Worm (Caenorhabditis elegans): Measurements from ENCODE around the gene R09D1.14.

R09D1.14 gene

DNA sequence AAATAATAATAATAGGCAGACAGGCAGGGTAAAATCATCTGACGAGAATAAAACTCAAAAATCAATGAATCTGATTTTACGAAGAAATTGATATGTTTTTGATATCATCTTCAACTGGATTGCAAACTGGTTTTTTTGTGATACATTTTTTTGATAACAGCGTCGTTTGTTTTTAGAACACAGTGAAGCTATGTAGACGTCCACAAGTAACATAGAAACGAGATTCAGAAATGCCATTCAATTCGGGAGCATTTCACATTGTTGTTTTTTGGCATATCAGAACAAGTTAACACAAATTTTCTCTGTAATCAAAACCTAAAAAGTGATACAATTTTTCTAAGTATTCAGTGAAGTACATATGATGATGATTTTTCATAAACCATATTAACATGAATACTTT is 21.1 kb downstream of the R09D1.14 start, which contains the start of gene chil-13:
chil-13 (minus strand) TSS at position 101 of the 400 bp plus-strand sequence.
- TF ChIP-seq tab-1 (GFP tag; IDR thresholded peaks at IDR 0.05) = no peak
- TF ChIP-seq med-1 (GFP tag; optimal IDR thresholded peaks at IDR 0.05; ENCODE audit: insufficient read depth) = no peak
- TF ChIP-seq T22C8.4 (GFP tag; IDR thresholded peaks at IDR 0.05) = no peak
- TF ChIP-seq ztf-23 (GFP tag; IDR thresholded peaks at IDR 0.05) = no peak
- no peak for TF ChIP-seq flt-1 (GFP tag; IDR thresholded peaks at IDR 0.05)
- no peak for TF ChIP-seq ref-1 (GFP tag; conservative IDR thresholded peaks at IDR 0.05)
- no peak for TF ChIP-seq klf-2 (GFP tag; conservative IDR thresholded peaks at IDR 0.05)

DNA sequence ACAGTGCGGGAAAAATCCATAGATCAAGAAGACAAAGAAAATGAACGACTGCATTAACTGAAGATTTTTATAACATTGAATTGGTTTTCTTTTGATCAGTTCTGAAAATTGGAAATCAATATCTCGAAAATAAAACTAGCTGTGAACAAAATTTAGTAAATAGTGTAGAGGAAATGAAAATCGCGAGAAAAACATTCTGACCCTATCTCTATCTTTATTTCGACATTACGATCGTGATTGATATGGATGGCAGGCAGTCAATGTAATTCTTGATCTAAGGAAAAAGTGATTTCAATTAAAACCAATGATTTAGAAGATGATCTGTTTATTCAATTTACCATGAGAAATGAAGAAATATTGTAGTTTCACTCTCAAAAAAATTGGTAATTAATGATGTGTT is 23.4 kb downstream of the R09D1.14 start, which contains the start of gene kin-16:
kin-16 (minus strand) TSS at position 101 of the 400 bp plus-strand sequence.
- TF ChIP-seq klf-2 (GFP tag; conservative IDR thresholded peaks at IDR 0.05) (no peak), tab-1 (GFP tag; IDR thresholded peaks at IDR 0.05) (no peak), med-1 (GFP tag; optimal IDR thresholded peaks at IDR 0.05; ENCODE audit: insufficient read depth) (no peak), cog-1 (tag; optimal IDR thresholded peaks at IDR 0.05) (no peak), ztf-29 (GFP tag; IDR thresholded peaks at IDR 0.05) (no peak), T22C8.4 (GFP tag; IDR thresholded peaks at IDR 0.05) (no peak), ztf-23 (GFP tag; IDR thresholded peaks at IDR 0.05) (no peak), flt-1 (GFP tag; IDR thresholded peaks at IDR 0.05) (no peak), ref-1 (GFP tag; conservative IDR thresholded peaks at IDR 0.05) (no peak)

DNA sequence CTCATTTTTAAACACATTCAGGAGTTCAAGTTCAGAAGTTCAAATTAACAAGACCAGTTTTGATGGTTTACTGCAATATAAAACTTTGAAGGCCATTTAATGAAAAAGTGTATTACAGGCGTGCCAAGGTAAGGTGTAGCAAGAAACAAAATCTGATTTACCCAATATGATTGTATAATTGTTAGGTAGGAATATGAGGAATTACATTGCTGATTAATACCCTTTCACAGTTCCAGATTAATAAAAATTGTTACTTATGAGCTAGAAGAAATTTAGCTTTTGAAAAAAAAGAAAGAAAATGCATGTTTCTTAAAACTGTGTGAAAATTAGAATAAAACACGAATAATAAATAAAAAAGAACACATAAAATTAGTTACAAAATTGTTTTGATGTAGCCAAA is 25.8 kb downstream of the R09D1.14 start, which contains the start of gene kin-15:
kin-15 (minus strand) TSS at position 101 of the 400 bp plus-strand sequence.
- TF ChIP-seq ztf-29 (GFP tag; IDR thresholded peaks at IDR 0.05) (no peak), ztf-23 (GFP tag; IDR thresholded peaks at IDR 0.05) (no peak), tab-1 (GFP tag; IDR thresholded peaks at IDR 0.05) (no peak), klf-2 (GFP tag; conservative IDR thresholded peaks at IDR 0.05) (no peak), ref-1 (GFP tag; conservative IDR thresholded peaks at IDR 0.05) (no peak), flt-1 (GFP tag; IDR thresholded peaks at IDR 0.05) (no peak), med-1 (GFP tag; optimal IDR thresholded peaks at IDR 0.05; ENCODE audit: insufficient read depth) (no peak), cog-1 (tag; optimal IDR thresholded peaks at IDR 0.05) (no peak), T22C8.4 (GFP tag; IDR thresholded peaks at IDR 0.05) (no peak)

DNA sequence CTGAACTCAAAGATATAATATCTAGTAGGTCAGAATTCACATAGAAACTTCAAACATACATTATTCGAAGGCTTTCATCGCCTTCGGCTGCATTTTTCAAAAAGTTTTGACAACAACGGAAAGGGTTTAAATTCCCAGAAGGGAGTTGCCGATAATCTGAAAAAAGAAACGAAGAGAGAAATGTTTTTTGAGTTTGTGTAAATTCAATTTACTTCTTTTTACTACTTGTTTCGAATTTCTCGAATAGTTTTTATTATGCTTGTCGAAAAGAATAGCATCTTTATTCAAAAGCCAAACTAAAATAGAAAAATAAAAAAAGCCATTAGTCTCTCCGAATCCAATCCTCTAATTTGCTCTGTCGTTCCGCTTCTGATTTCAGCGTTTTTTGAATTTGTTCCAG is 28.2 kb downstream of the R09D1.14 start:
- TF ChIP-seq ztf-23 (GFP tag; IDR thresholded peaks at IDR 0.05) = no peak
- TF ChIP-seq ztf-29 (GFP tag; IDR thresholded peaks at IDR 0.05) = no peak
- no peak for TF ChIP-seq med-1 (GFP tag; optimal IDR thresholded peaks at IDR 0.05; ENCODE audit: insufficient read depth)
- TF ChIP-seq ref-1 (GFP tag; conservative IDR thresholded peaks at IDR 0.05) = no peak
- TF ChIP-seq T22C8.4 (GFP tag; IDR thresholded peaks at IDR 0.05) = no peak
- TF ChIP-seq flt-1 (GFP tag; IDR thresholded peaks at IDR 0.05) = no peak

DNA sequence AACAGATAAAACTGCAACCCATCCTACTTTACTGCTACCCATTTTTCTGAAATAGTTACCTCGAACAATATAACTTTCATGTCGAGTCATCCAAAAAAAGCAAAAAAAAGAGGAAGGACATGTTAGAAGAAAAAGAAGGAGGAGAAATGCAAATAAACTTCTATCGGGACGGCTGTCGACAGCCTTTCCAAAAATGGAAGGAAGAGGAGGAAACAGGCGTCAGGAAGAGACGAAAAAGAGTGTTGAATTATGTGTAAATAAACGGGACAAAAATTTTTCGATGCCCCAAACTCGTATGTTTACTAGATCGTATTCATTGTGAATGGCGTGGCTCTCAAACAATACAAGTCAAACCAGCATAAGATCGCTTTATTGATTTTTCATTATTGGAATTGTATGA is 31.7 kb downstream of the R09D1.14 start, which contains the start of gene M176.5:
M176.5 (minus strand) TSS at position 101 of the 400 bp plus-strand sequence.
- TF ChIP-seq med-1 (GFP tag; optimal IDR thresholded peaks at IDR 0.05; ENCODE audit: insufficient read depth) (no peak), ztf-29 (GFP tag; IDR thresholded peaks at IDR 0.05) (no peak), ztf-23 (GFP tag; IDR thresholded peaks at IDR 0.05) (no peak), ref-1 (GFP tag; conservative IDR thresholded peaks at IDR 0.05) (no peak), cog-1 (tag; optimal IDR thresholded peaks at IDR 0.05) (no peak), klf-2 (GFP tag; conservative IDR thresholded peaks at IDR 0.05) (no peak), flt-1 (GFP tag; IDR thresholded peaks at IDR 0.05) (no peak), T22C8.4 (GFP tag; IDR thresholded peaks at IDR 0.05) (no peak), tab-1 (GFP tag; IDR thresholded peaks at IDR 0.05) (no peak)

DNA sequence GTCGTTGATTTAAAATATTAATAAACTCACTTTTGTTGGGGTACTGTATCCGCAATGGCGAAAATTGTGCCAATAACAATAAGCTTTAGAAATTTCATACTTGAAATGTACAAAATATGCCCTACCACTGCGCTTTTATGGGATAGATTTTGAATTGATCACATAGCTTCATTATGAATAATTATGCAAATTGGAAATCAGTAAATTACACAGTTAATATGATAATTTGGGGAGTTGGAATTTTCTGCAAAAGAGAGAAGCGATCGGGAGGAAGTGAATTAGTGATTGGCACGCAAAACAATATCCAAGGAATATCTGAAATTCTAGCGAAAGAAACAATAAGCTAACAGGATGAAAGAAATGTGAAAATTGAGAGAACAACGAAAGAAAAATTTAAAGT is 33.3 kb downstream of the R09D1.14 start, which contains the start of gene M176.10:
M176.10 (minus strand) TSS at position 101 of the 400 bp plus-strand sequence.
- TF ChIP-seq med-1 (GFP tag; optimal IDR thresholded peaks at IDR 0.05; ENCODE audit: insufficient read depth) (no peak), tab-1 (GFP tag; IDR thresholded peaks at IDR 0.05) (no peak), T22C8.4 (GFP tag; IDR thresholded peaks at IDR 0.05) (no peak)

DNA sequence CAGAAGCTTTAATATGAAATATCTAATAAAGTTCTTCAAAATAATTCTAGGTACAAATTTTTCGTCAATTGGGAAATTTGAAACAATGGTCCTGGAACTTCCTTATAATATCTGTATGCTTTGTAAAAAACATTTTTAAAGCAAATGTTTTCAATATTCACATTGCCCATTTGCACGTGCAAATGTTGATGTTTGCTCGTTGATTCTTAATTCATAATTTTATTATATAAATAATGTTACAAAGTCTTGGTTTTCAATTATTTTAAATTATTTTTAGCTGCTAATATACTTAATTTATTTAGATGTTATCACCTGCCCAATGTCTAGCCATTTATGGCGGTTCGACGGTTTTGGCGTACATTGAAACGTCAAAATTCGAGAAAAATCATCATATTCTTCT is 37.4 kb downstream of the R09D1.14 start, which contains the start of gene M176.11:
M176.11 (plus strand) TSS at position 301 of the 400 bp plus-strand sequence.
- TF ChIP-seq ref-1 (GFP tag; conservative IDR thresholded peaks at IDR 0.05) = no peak
- no peak for TF ChIP-seq med-1 (GFP tag; optimal IDR thresholded peaks at IDR 0.05; ENCODE audit: insufficient read depth)
- TF ChIP-seq ztf-29 (GFP tag; IDR thresholded peaks at IDR 0.05) = no peak
- no peak for TF ChIP-seq ztf-23 (GFP tag; IDR thresholded peaks at IDR 0.05)
- no peak for TF ChIP-seq cog-1 (tag; optimal IDR thresholded peaks at IDR 0.05)

DNA sequence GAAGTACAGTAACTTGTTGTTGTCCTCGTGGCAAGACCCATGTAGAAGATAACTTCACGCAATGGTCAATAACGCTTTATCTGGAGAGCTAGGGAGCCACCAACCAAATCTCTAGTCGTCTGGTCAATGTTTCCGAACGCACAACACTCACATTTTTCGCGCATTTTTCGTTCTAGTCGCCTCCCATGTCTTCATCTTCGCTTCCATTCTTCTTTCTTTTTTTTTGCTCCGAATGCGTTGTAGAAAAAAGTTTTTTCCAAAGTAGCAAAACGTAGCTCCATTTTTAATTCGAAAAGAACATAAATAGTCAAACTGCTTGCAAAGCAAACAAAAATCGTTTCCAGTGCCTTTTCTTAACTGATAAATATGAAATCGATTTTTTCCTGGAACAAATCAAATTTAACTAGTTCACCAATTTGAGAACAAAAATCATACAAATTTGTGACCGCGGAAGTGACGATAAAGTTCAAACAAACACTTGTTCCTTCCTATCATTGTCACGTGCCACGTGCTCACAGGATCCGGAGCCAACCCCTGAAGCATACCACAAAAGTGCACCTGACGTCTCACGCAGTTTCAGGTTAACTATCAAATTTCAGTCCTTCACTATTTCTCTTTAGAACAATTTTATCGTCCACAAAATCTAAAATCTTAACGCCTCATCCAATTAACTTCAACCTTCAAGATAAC is 40.4 kb downstream of the R09D1.14 start:
- no peak for TF ChIP-seq med-1 (GFP tag; optimal IDR thresholded peaks at IDR 0.05; ENCODE audit: insufficient read depth)
- no peak for TF ChIP-seq flt-1 (GFP tag; IDR thresholded peaks at IDR 0.05)
- TF ChIP-seq ztf-23 (GFP tag; IDR thresholded peaks at IDR 0.05) = no peak
- TF ChIP-seq klf-2 (GFP tag; conservative IDR thresholded peaks at IDR 0.05) = no peak
- no peak for TF ChIP-seq tab-1 (GFP tag; IDR thresholded peaks at IDR 0.05)
- no peak for TF ChIP-seq cog-1 (tag; optimal IDR thresholded peaks at IDR 0.05)
- TF ChIP-seq ref-1 (GFP tag; conservative IDR thresholded peaks at IDR 0.05) = no peak
- no peak for TF ChIP-seq T22C8.4 (GFP tag; IDR thresholded peaks at IDR 0.05)
- TF ChIP-seq ztf-29 (GFP tag; IDR thresholded peaks at IDR 0.05) = no peak

DNA sequence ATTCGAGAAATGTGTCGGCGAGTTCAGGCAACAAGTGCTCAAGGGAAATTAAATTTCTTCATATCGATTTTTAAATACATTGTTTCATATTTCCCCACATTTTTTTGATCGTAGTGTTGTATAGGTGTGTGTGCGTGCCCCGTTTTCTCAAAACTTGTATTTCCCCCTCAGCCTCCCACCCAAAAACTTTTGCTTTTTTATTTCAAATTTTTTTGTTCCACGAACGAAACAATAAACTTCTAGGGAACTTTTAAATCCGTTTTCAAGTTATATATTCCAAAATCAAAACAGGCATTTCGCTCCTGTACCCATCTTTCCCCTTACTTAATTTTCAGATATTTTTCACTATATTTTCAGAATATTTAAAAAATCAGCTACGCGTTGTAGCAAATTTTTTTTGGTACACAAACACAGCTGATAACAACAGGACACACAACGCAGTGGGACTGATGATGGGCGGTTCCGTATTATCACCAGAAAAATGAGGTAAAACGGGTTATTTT is 41.2 kb downstream of the R09D1.14 start, which contains the start of the genes M176.4 and M176.16:
M176.4 (plus strand) TSS at position 301 of the 503 bp plus-strand sequence.
M176.16 (plus strand) TSS at position 453 of the 503 bp plus-strand sequence.
- TF ChIP-seq cog-1 (tag; optimal IDR thresholded peaks at IDR 0.05) (no peak), klf-2 (GFP tag; conservative IDR thresholded peaks at IDR 0.05) (no peak), T22C8.4 (GFP tag; IDR thresholded peaks at IDR 0.05) (no peak), ztf-23 (GFP tag; IDR thresholded peaks at IDR 0.05) (no peak), ztf-29 (GFP tag; IDR thresholded peaks at IDR 0.05) (no peak), med-1 (GFP tag; optimal IDR thresholded peaks at IDR 0.05; ENCODE audit: insufficient read depth) (no peak), ref-1 (GFP tag; conservative IDR thresholded peaks at IDR 0.05) (no peak), tab-1 (GFP tag; IDR thresholded peaks at IDR 0.05) (no peak), flt-1 (GFP tag; IDR thresholded peaks at IDR 0.05) (no peak)
